Worm (Caenorhabditis elegans) whole organism, late embryonic: ENCODE results near the gene bus-18.

Experiments
- C08G9.2 ChIP-seq: sonication (generic microtip); optimal IDR thresholded peaks from 2 replicates; lab custom pipeline; 2016; ENCODE audit warnings: mild to moderate bottlenecking, missing genetic modification characterization, moderate library complexity, missing compliant biosample characterization
- elt-2 ChIP-seq: sonication (generic microtip); optimal IDR thresholded peaks from 2 replicates; lab custom pipeline; 2016; ENCODE audit warnings: missing genetic modification reagents, missing genetic modification characterization, missing compliant biosample characterization
- elt-4 ChIP-seq: sonication (generic microtip); optimal IDR thresholded peaks from 2 replicates; lab custom pipeline; 2016; ENCODE audit warnings: missing genetic modification characterization, missing compliant biosample characterization
- hlh-30 ChIP-seq: sonication (generic microtip); optimal IDR thresholded peaks from 2 replicates; lab custom pipeline; 2017; ENCODE audit warnings: antibody characterized with exemption, missing genetic modification characterization, missing compliant biosample characterization; ENCODE audit not compliant: insufficient read depth
- pqm-1 ChIP-seq: sonication (generic microtip); optimal IDR thresholded peaks from 2 replicates; lab custom pipeline; 2016; ENCODE audit warnings: missing genetic modification characterization, missing compliant biosample characterization
- sdc-2 ChIP-seq: sonication (generic microtip); optimal IDR thresholded peaks from 2 replicates; lab custom pipeline; 2016; ENCODE audit warnings: missing genotype, missing genetic modification characterization, missing compliant biosample characterization

DNA sequence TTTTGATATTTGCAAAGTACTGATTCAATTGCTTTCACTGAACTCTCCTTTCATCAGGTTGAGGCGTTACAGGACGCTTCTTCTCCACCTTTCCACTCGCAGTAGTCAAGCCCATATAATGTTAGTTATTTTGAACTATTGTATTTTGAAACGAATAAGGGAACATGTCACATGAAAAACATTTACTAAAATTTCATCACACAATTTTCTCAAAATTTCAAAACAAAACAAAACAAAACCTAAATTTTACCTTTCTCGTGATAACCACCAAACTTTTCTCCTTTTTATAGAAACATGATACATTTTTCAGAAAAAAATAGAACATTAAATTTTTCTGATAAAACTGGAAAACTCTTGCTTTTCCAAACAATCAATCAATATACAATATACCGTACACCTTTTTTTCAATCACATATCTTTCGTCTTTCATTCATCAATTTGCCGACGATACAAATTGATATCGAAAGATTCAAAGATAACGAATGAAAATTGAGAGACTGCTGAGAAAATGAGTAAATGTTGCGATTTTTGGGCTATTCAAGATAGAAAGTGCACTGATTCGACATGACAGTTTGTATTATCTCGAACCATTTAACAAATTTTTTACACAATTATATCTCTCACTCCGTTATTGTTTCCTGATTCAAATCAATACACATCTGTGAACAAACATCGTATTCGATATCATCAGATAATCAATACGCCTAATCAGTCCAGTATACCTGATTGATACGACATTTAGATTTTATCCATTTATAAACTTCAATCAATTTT is 27.7 kb downstream of the bus-18 start:
- TF ChIP-seq hlh-30 (tag; lab: Kevin White, UChicago) (no peak), elt-2 (tag; lab: Kevin White, UChicago) (peak; percentile 40), sdc-2 (tag; lab: Kevin White, UChicago) (no peak), pqm-1 (tag; lab: Kevin White, UChicago) (no peak), C08G9.2 (tag; lab: Kevin White, UChicago) (no peak), elt-4 (tag; lab: Kevin White, UChicago) (no peak)
